Fruit fly (Drosophila melanogaster): Measurements from ENCODE around the gene PolE2.

DNA sequence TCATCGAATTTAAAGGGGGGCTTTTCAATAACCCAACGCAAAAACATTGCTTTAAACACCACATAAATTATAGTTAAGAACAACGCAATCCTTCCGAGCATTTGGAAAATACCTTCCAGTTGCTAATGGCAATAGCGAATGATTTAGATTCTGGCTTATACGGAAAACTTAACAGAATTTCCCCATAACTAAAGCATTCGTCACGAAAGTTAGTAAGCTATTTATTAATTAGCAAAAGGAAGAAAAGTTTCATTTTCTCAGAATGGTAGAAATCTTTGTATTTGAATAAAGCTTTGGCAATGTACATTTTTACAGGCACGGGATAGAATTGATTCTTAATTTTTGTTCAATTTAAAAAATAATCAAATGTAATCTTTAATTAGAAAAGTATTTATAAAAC, 6.7 kb upstream of the PolE2 start, which contains the start of gene CG32413:
- TF ChIP-seq Crg-1 (GFP tag; optimal IDR thresholded peaks at IDR 0.05) (no peak), CG1620 (GFP tag; optimal IDR thresholded peaks at IDR 0.05) (no peak), CG11617 (GFP tag; optimal IDR thresholded peaks at IDR 0.05) (no peak), cic (GFP tag; optimal IDR thresholded peaks at IDR 0.05) (no peak), pad (GFP tag; optimal IDR thresholded peaks at IDR 0.05) (no peak)
